Worm (Caenorhabditis elegans) whole organism, young adult: ENCODE data around the gene attf-2.

Source experiments
- B0019.2 ChIP-seq: fragments of 200-800 bp; sonication (Bioruptor generic); conservative IDR thresholded peaks from 2 replicates; pipeline ENCODE4 v1.3.6; 2022; ENCODE audit warnings: missing genetic modification reagents, missing genetic modification characterization, missing compliant biosample characterization
- B0035.1 ChIP-seq: sonication (generic microtip); optimal IDR thresholded peaks from 2 replicates; lab custom pipeline; 2016; ENCODE audit warnings: missing genetic modification characterization, mild to moderate bottlenecking, missing compliant biosample characterization, missing genotype, missing genetic modification reagents
- C17E4.6 ChIP-seq: fragments of 200-800 bp; sonication (Bioruptor generic); IDR thresholded peaks from 2 replicates; pipeline ENCODE4 v1.3.6; 2022; ENCODE audit warnings: missing genetic modification reagents, missing genetic modification characterization, missing compliant biosample characterization
- F22D6.2 ChIP-seq: sonication (generic microtip); optimal IDR thresholded peaks from 2 replicates; lab custom pipeline; 2016; ENCODE audit warnings: mild to moderate bottlenecking, missing genetic modification characterization, missing compliant biosample characterization
- F23B12.7 ChIP-seq: sonication (generic microtip); optimal IDR thresholded peaks from 2 replicates; lab custom pipeline; 2017; ENCODE audit warnings: missing genetic modification characterization, mild to moderate bottlenecking, missing compliant biosample characterization, antibody characterized with exemption, moderate library complexity; ENCODE audit not compliant: insufficient read depth
- F37B4.10 ChIP-seq: fragments of 200-800 bp; sonication (Bioruptor generic); IDR thresholded peaks from 2 replicates; pipeline ENCODE4 v1.3.6; 2022; ENCODE audit warnings: missing genetic modification characterization, missing compliant biosample characterization
- F49E8.2 ChIP-seq: sonication (generic microtip); optimal IDR thresholded peaks from 3 replicates; lab custom pipeline; 2017; ENCODE audit warnings: missing genetic modification characterization, mild to moderate bottlenecking, missing compliant biosample characterization, antibody characterized with exemption, moderate library complexity; ENCODE audit not compliant: insufficient read depth
- F52B5.7 ChIP-seq: sonication (generic microtip); optimal IDR thresholded peaks from 2 replicates; lab custom pipeline; 2016; ENCODE audit warnings: mild to moderate bottlenecking, missing genetic modification characterization, missing compliant biosample characterization
- F57A8.1 ChIP-seq: fragments of 200-800 bp; sonication (Bioruptor generic); optimal IDR thresholded peaks from 2 replicates; lab custom pipeline; 2018; ENCODE audit warnings: mild to moderate bottlenecking, missing genetic modification characterization, moderate library complexity, missing compliant biosample characterization
- Y53F4B.3 ChIP-seq: fragments of 200-800 bp; sonication (Bioruptor generic); IDR thresholded peaks from 2 replicates; pipeline ENCODE4 v1.3.6; 2022; ENCODE audit warnings: missing genetic modification reagents, missing genetic modification characterization, missing compliant biosample characterization
- Y56A3A.18 ChIP-seq: fragments of 200-800 bp; sonication (Bioruptor generic); IDR thresholded peaks from 2 replicates; pipeline ENCODE4 v1.3.6; 2022; ENCODE audit warnings: missing genetic modification reagents, missing genetic modification characterization, missing compliant biosample characterization
- Y79H2A.3 ChIP-seq: fragments of 200-800 bp; sonication (Bioruptor generic); conservative IDR thresholded peaks from 2 replicates; pipeline ENCODE4 v1.3.6; 2022; ENCODE audit warnings: missing genetic modification reagents, missing genetic modification characterization, missing compliant biosample characterization
- Y95B8A.8 ChIP-seq: fragments of 200-800 bp; sonication (Bioruptor generic); IDR thresholded peaks from 2 replicates; pipeline ENCODE4 v1.3.6; 2022; ENCODE audit warnings: missing genetic modification reagents, missing genetic modification characterization, missing compliant biosample characterization
- ZK185.1 ChIP-seq: sonication (generic microtip); optimal IDR thresholded peaks from 2 replicates; lab custom pipeline; 2016; ENCODE audit warnings: mild to moderate bottlenecking, missing genetic modification characterization, missing compliant biosample characterization; ENCODE audit not compliant: poor library complexity, severe bottlenecking
- ama-1 ChIP-seq, 3 experiments: fragments of 150-350 bp in 1 of 3; sonication (generic microtip) in 2 of 3; optimal IDR thresholded peaks; 2 replicates each; lab custom pipeline; 2014 to 2018; ENCODE audit warnings: missing biosample characterization in 2 of 3, missing genetic modification characterization in 2 of 3, missing genetic modification reagents in 2 of 3
- aptf-2 ChIP-seq: fragments of 200-800 bp; sonication (Bioruptor generic); conservative IDR thresholded peaks from 2 replicates; pipeline ENCODE4 v1.3.6; 2022; ENCODE audit warnings: missing genetic modification reagents, missing genetic modification characterization, missing compliant biosample characterization
- atf-7 ChIP-seq: sonication (generic microtip); optimal IDR thresholded peaks from 2 replicates; lab custom pipeline; 2017; ENCODE audit warnings: mild to moderate bottlenecking, missing genetic modification characterization, missing compliant biosample characterization
- attf-5 ChIP-seq: fragments of 200-800 bp; sonication (Bioruptor generic); optimal IDR thresholded peaks from 2 replicates; lab custom pipeline; 2018; ENCODE audit warnings: mild to moderate bottlenecking, missing genetic modification characterization, missing compliant biosample characterization
- ccch-3 ChIP-seq: fragments of 200-800 bp; sonication (Bioruptor generic); optimal IDR thresholded peaks from 2 replicates; lab custom pipeline; 2018; ENCODE audit warnings: mild to moderate bottlenecking, missing genetic modification characterization, missing compliant biosample characterization
- cebp-1 ChIP-seq, 2 experiments: fragments of 200-800 bp in 1 of 2; sonication (Bioruptor generic) in 1 of 2; sonication (generic microtip) in 1 of 2; IDR thresholded peaks in 1 of 2; optimal IDR thresholded peaks in 1 of 2; 2 replicates each; pipeline versions ENCODE4 v1.3.6 to Lab custom; 2017 to 2022; ENCODE audit warnings: missing compliant biosample characterization in 2 of 2, missing genetic modification characterization in 2 of 2, mild to moderate bottlenecking in 1 of 2, missing genetic modification reagents in 1 of 2, moderate library complexity in 1 of 2
- ceh-27 ChIP-seq: fragments of 200-800 bp; sonication (Bioruptor generic); optimal IDR thresholded peaks from 2 replicates; lab custom pipeline; 2018; ENCODE audit warnings: mild to moderate bottlenecking, missing genetic modification characterization, moderate library complexity, missing compliant biosample characterization
- ceh-40 ChIP-seq: fragments of 200-800 bp; sonication (Bioruptor generic); IDR thresholded peaks from 2 replicates; pipeline ENCODE4 v1.3.6; 2022; ENCODE audit warnings: missing genetic modification characterization, missing compliant biosample characterization
- ceh-58 ChIP-seq: fragments of 200-800 bp; sonication (Bioruptor generic); IDR thresholded peaks from 2 replicates; pipeline ENCODE4 v1.3.6; 2022; ENCODE audit warnings: missing genetic modification characterization, missing compliant biosample characterization
- ceh-91 ChIP-seq: fragments of 200-800 bp; sonication (Bioruptor generic); IDR thresholded peaks from 2 replicates; pipeline ENCODE4 v1.3.6; 2022; ENCODE audit warnings: missing genetic modification reagents, missing genetic modification characterization, missing compliant biosample characterization
- egl-18 ChIP-seq: fragments of 200-800 bp; sonication (Bioruptor generic); IDR thresholded peaks from 2 replicates; pipeline ENCODE4 v1.3.6; 2022; ENCODE audit warnings: missing genetic modification reagents, missing genetic modification characterization, missing compliant biosample characterization
- ekl-4 ChIP-seq: fragments of 200-800 bp; sonication (Bioruptor generic); IDR thresholded peaks from 2 replicates; pipeline ENCODE4 v1.3.6; 2022; ENCODE audit warnings: missing genetic modification reagents, missing genetic modification characterization, missing compliant biosample characterization
- gei-17 ChIP-seq: fragments of 200-800 bp; sonication (Bioruptor generic); optimal IDR thresholded peaks from 2 replicates; lab custom pipeline; 2018; ENCODE audit warnings: mild to moderate bottlenecking, missing genetic modification characterization, missing compliant biosample characterization
- hmg-1.2 ChIP-seq: fragments of 200-800 bp; sonication (Bioruptor generic); IDR thresholded peaks from 2 replicates; pipeline ENCODE4 v1.3.6; 2022; ENCODE audit warnings: missing genetic modification reagents, missing genetic modification characterization, missing compliant biosample characterization
- hmg-20 ChIP-seq: fragments of 200-800 bp; sonication (Bioruptor generic); IDR thresholded peaks from 2 replicates; pipeline ENCODE4 v1.3.6; 2022; ENCODE audit warnings: missing genetic modification reagents, missing genetic modification characterization, missing compliant biosample characterization
- let-607 ChIP-seq, 2 experiments: fragments of 200-800 bp in 1 of 2; sonication (Bioruptor generic) in 1 of 2; sonication (generic microtip) in 1 of 2; optimal IDR thresholded peaks; 2 replicates each; lab custom pipeline; 2016 to 2018; ENCODE audit warnings: mild to moderate bottlenecking in 2 of 2, missing compliant biosample characterization in 2 of 2, missing genetic modification characterization in 2 of 2, moderate library complexity in 2 of 2, missing genotype in 1 of 2
- lin-35 ChIP-seq, 3 experiments: fragments of 150-350 bp in 2 of 3; sonication (generic microtip) in 1 of 3; optimal IDR thresholded peaks; 2 replicates each; lab custom pipeline; 2014 to 2018; ENCODE audit warnings: missing biosample characterization in 3 of 3, missing genetic modification characterization in 3 of 3, missing genetic modification reagents in 3 of 3
- madf-6 ChIP-seq: fragments of 200-800 bp; sonication (Bioruptor generic); IDR thresholded peaks from 2 replicates; pipeline ENCODE4 v1.3.6; 2022; ENCODE audit warnings: missing genetic modification reagents, missing genetic modification characterization, missing compliant biosample characterization
- mcd-1 ChIP-seq: fragments of 200-800 bp; sonication (Bioruptor generic); IDR thresholded peaks from 2 replicates; pipeline ENCODE4 v1.3.6; 2022; ENCODE audit warnings: missing genetic modification reagents, missing genetic modification characterization, missing compliant biosample characterization
- mel-28 ChIP-seq: sonication (generic microtip); optimal IDR thresholded peaks from 2 replicates; lab custom pipeline; 2016; ENCODE audit warnings: borderline replicate concordance, mild to moderate bottlenecking, missing genetic modification characterization, missing compliant biosample characterization
- nfya-1 ChIP-seq: sonication (generic microtip); optimal IDR thresholded peaks from 2 replicates; lab custom pipeline; 2017; ENCODE audit warnings: antibody characterized with exemption, missing compliant biosample characterization, missing genetic modification characterization, borderline replicate concordance; ENCODE audit not compliant: insufficient read depth
- nfya-2 ChIP-seq: fragments of 200-800 bp; sonication (Bioruptor generic); IDR thresholded peaks from 2 replicates; pipeline ENCODE4 v1.3.6; 2022; ENCODE audit warnings: missing genetic modification reagents, missing genetic modification characterization, missing compliant biosample characterization
- nhr-120 ChIP-seq: fragments of 200-800 bp; sonication (Bioruptor generic); IDR thresholded peaks from 2 replicates; pipeline ENCODE4 v1.3.6; 2022; ENCODE audit warnings: missing genetic modification characterization, missing compliant biosample characterization
- nhr-179 ChIP-seq: sonication (generic microtip); optimal IDR thresholded peaks from 2 replicates; lab custom pipeline; 2016; ENCODE audit warnings: mild to moderate bottlenecking, missing genetic modification characterization, missing compliant biosample characterization
- nhr-80 ChIP-seq: sonication (generic microtip); optimal IDR thresholded peaks from 2 replicates; lab custom pipeline; 2016; ENCODE audit warnings: missing genetic modification characterization, missing compliant biosample characterization
- pbrm-1 ChIP-seq: fragments of 200-800 bp; sonication (Bioruptor generic); IDR thresholded peaks from 2 replicates; pipeline ENCODE4 v1.3.6; 2022; ENCODE audit warnings: missing genetic modification reagents, missing genetic modification characterization, missing compliant biosample characterization
- rcor-1 ChIP-seq: fragments of 200-800 bp; sonication (Bioruptor generic); IDR thresholded peaks from 2 replicates; pipeline ENCODE4 v1.3.6; 2022; ENCODE audit warnings: missing genetic modification reagents, missing genetic modification characterization, missing compliant biosample characterization
- sea-2 ChIP-seq: fragments of 200-800 bp; sonication (Bioruptor generic); IDR thresholded peaks from 2 replicates; pipeline ENCODE4 v1.3.6; 2022; ENCODE audit warnings: missing genetic modification characterization, missing compliant biosample characterization
- tbx-9 ChIP-seq: sonication (generic microtip); optimal IDR thresholded peaks from 2 replicates; lab custom pipeline; 2016; ENCODE audit warnings: borderline replicate concordance, missing genetic modification characterization, inconsistent platforms, missing compliant biosample characterization
- unc-130 ChIP-seq: sonication (generic microtip); optimal IDR thresholded peaks from 2 replicates; lab custom pipeline; 2016; ENCODE audit warnings: missing genetic modification reagents, missing genetic modification characterization, missing compliant biosample characterization
- zfh-2 ChIP-seq: fragments of 200-800 bp; sonication (Bioruptor generic); conservative IDR thresholded peaks from 2 replicates; pipeline ENCODE4 v1.3.6; 2022; ENCODE audit warnings: missing genetic modification reagents, missing genetic modification characterization, missing compliant biosample characterization
- zim-3 ChIP-seq: sonication (generic microtip); optimal IDR thresholded peaks from 2 replicates; lab custom pipeline; 2017; ENCODE audit warnings: mild to moderate bottlenecking, missing genetic modification characterization, moderate library complexity, missing compliant biosample characterization
- ztf-18 ChIP-seq: sonication (generic microtip); optimal IDR thresholded peaks from 2 replicates; lab custom pipeline; 2016; ENCODE audit warnings: missing genotype, mild to moderate bottlenecking, missing genetic modification characterization, missing compliant biosample characterization

Gene attf-2

DNA sequence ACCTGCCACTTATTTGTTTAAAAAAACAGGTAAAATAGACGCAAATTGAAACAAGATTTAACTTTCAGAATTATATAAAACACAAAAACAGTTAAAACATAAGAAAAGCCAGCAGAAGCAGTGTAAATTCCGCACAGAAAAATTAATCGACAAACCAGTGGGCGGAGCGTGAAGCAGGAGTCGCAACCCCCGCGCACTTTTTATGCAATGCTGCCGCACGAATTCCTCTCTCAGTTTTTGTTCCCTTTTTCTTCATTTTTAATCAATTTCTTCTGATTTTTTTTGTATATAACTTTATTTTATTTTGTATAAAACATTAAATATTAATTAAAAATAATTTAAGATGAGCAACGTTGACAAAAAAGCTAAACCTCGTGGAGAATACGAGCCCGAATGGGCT is 34.9 kb upstream of the attf-2 start, which contains the start of the genes gei-6 and krr-1:
Gene gei-6, minus strand, starts transcription at position 2 of the 400 bp plus-strand sequence.
Gene krr-1, plus strand, starts transcription at position 344 of the 400 bp plus-strand sequence.
- TF ChIP-seq ceh-27 (GFP tag; lab: Kevin White, UChicago) (peak; percentile 9), ztf-18 (tag; lab: Kevin White, UChicago) (no peak), ceh-91 (GFP tag; lab: Robert Waterston, UW) (no peak), F22D6.2 (tag; lab: Kevin White, UChicago) (no peak), ekl-4 (GFP tag; lab: Robert Waterston, UW) (0 out of 2 replicates have a peak, but pooled peaks have one; percentile 36), ccch-3 (GFP tag; lab: Kevin White, UChicago) (no peak), nhr-120 (no peak), ama-1 (optimal IDR thresholded peaks at IDR 0.05; lab: Kevin White, UChicago) (no peak), ama-1 (GFP tag; optimal IDR thresholded peaks at IDR 0.05; lab: Kevin White, UChicago) (no peak), atf-7 (tag; lab: Kevin White, UChicago) (no peak), nfya-2 (no peak), unc-130 (GFP tag; lab: Kevin White, UChicago) (no peak), Y95B8A.8 (no peak), lin-35 (GFP tag; optimal IDR thresholded peaks at IDR 0.05; lab: Kevin White, UChicago) (peak in 1 of 3 experiments; percentile 53), egl-18 (GFP tag; lab: Robert Waterston, UW) (no peak), Y79H2A.3 (GFP tag; lab: Robert Waterston, UW) (no peak), gei-17 (GFP tag; lab: Kevin White, UChicago) (no peak), F23B12.7 (tag; lab: Kevin White, UChicago) (peak; percentile 73), Y53F4B.3 (GFP tag; lab: Robert Waterston, UW) (no peak), attf-5 (GFP tag; lab: Kevin White, UChicago) (peak; percentile 60), pbrm-1 (peak; percentile 15; the same call in 1 of the 2 replicates), ceh-58 (GFP tag; lab: Robert Waterston, UW) (no peak), ZK185.1 (tag; lab: Kevin White, UChicago) (peak; percentile 52), let-607 (tag; optimal IDR thresholded peaks at IDR 0.05; lab: Kevin White, UChicago) (no peak), ceh-40 (no peak), C17E4.6 (GFP tag; lab: Robert Waterston, UW) (no peak), F57A8.1 (no peak), hmg-20 (GFP tag; lab: Robert Waterston, UW) (no peak), nfya-1 (no peak), Y56A3A.18 (GFP tag; lab: Robert Waterston, UW) (no peak), sea-2 (GFP tag; lab: Robert Waterston, UW) (no peak), F52B5.7 (no peak), rcor-1 (GFP tag; lab: Robert Waterston, UW) (no peak), F37B4.10 (no peak), zfh-2 (GFP tag; lab: Robert Waterston, UW) (peak; percentile 42; the same call in 1 of the 2 replicates), B0019.2 (GFP tag; lab: Robert Waterston, UW) (no peak), cebp-1 (GFP tag; IDR thresholded peaks at IDR 0.05; lab: Robert Waterston, UW) (no peak), cebp-1 (tag; optimal IDR thresholded peaks at IDR 0.05; lab: Kevin White, UChicago) (peak; percentile 51), F49E8.2 (tag; lab: Kevin White, UChicago) (peak; percentile 8), hmg-1.2 (no peak), B0035.1 (tag; lab: Kevin White, UChicago) (no peak), aptf-2 (GFP tag; lab: Robert Waterston, UW) (no peak), mel-28 (tag; lab: Kevin White, UChicago) (no peak), mcd-1 (GFP tag; lab: Robert Waterston, UW) (peak; percentile 65), nhr-80 (tag; lab: Kevin White, UChicago) (no peak), nhr-179 (tag; lab: Kevin White, UChicago) (no peak), zim-3 (tag; lab: Kevin White, UChicago) (no peak), madf-6 (GFP tag; lab: Robert Waterston, UW) (peak; percentile 55; the same call in 1 of the 2 replicates), tbx-9 (no peak)
